Worm (Caenorhabditis elegans): ENCODE data around the gene glrx-3.

DNA sequence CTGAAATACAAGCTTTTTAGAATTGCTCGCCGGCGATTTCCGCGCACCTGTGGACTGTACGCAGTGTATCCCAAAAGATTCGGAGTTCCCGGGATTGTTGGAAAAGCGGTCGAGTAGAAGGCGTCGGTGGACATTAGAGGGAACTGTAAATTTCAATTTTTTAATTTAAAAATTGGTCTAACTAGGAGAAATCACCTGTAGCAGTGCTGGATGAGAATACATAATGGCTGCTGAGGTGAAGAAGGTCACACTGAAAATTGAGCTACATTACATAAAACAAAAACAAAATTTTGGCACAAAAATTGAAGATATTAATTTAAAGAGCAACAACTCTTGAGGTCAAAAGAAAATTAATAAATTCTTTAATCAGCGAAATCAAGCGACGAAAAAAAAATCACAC is 33.5 kb upstream of the glrx-3 start, which contains the start of gene neg-1:
- no peak for TF ChIP-seq W03F9.2 (tag; optimal IDR thresholded peaks at IDR 0.05)
- TF ChIP-seq him-1 (tag; optimal IDR thresholded peaks at IDR 0.05) = no peak
- TF ChIP-seq dao-5 (tag; optimal IDR thresholded peaks at IDR 0.05) = no peak
